Worm (Caenorhabditis elegans): ENCODE results near the gene ctbp-1.

Gene ctbp-1

ce11 chrX:5841060-5841642 lies 21.4 kb upstream of the ctbp-1 start, which contains the start of gene puf-9 (continued):
- TF ChIP-seq nhr-90 (tag; optimal IDR thresholded peaks at IDR 0.05) (peak; percentile 95), hrde-1 (tag; optimal IDR thresholded peaks at IDR 0.05; ENCODE audit: borderline replicate concordance) (no peak), Y53G8AR.9 (GFP tag; conservative IDR thresholded peaks at IDR 0.05) (peak; percentile 92), akir-1 (GFP tag; optimal IDR thresholded peaks at IDR 0.05) (peak; percentile 11), dox-1 (GFP tag; IDR thresholded peaks at IDR 0.05) (peak; percentile 95), nhr-120 (GFP tag; IDR thresholded peaks at IDR 0.05) (0 out of 2 replicates have a peak, but pooled peaks have one; percentile 25), snpc-4 (GFP tag; optimal IDR thresholded peaks at IDR 0.05) (peak; percentile 37), snpc-4 (tag; optimal IDR thresholded peaks at IDR 0.05) (peak; percentile 79 to 87 (median 82)), gei-17 (GFP tag; optimal IDR thresholded peaks at IDR 0.05) (peak; percentile 90), F10E7.11 (tag; optimal IDR thresholded peaks at IDR 0.05) (no peak), tbp1 (GFP tag; optimal IDR thresholded peaks at IDR 0.05) (peak; percentile 76), F49E8.2 (tag; optimal IDR thresholded peaks at IDR 0.05; ENCODE audit: insufficient read depth) (no peak), snpc-1.3 (tag; optimal IDR thresholded peaks at IDR 0.05; ENCODE audit: insufficient read depth) (no peak), C17E4.6 (GFP tag; IDR thresholded peaks at IDR 0.05) (peak; percentile 87), let-526 (GFP tag; IDR thresholded peaks at IDR 0.05) (peak; percentile 90), nhr-80 (tag; optimal IDR thresholded peaks at IDR 0.05) (peak; percentile 100), let-607 (tag; optimal IDR thresholded peaks at IDR 0.05) (peak; percentile 98 to 99), ceh-27 (GFP tag; optimal IDR thresholded peaks at IDR 0.05) (peak; percentile 99), nfya-1 (tag; optimal IDR thresholded peaks at IDR 0.05; ENCODE audit: borderline replicate concordance, insufficient read depth) (no peak), pha-4 (tag; optimal IDR thresholded peaks at IDR 0.05) (peak; percentile 98), bed-2 (GFP tag; IDR thresholded peaks at IDR 0.05) (peak; percentile 70; the same call in 1 of the 2 replicates), nhr-179 (tag; optimal IDR thresholded peaks at IDR 0.05) (no peak), sdz-38 (tag; optimal IDR thresholded peaks at IDR 0.05) (no peak), ztf-3 (GFP tag; optimal IDR thresholded peaks at IDR 0.05) (peak; percentile 89), Y56A3A.18 (GFP tag; IDR thresholded peaks at IDR 0.05) (peak; percentile 85), C06A6.2 (GFP tag; conservative IDR thresholded peaks at IDR 0.05) (peak; percentile 94), egl-18 (GFP tag; IDR thresholded peaks at IDR 0.05) (peak; percentile 82), F22D6.2 (tag; optimal IDR thresholded peaks at IDR 0.05) (peak; percentile 93), ceh-91 (GFP tag; IDR thresholded peaks at IDR 0.05) (no peak), lir-1 (GFP tag; conservative IDR thresholded peaks at IDR 0.05) (peak; percentile 95), rcor-1 (GFP tag; IDR thresholded peaks at IDR 0.05) (peak; percentile 83), Y53F4B.3 (GFP tag; IDR thresholded peaks at IDR 0.05) (0 out of 2 replicates have a peak, but pooled peaks have one; percentile 42), F52B5.7 (tag; optimal IDR thresholded peaks at IDR 0.05) (peak; percentile 68), ZK185.1 (tag; optimal IDR thresholded peaks at IDR 0.05; ENCODE audit: poor library complexity, severe bottlenecking) (peak; percentile 61), F55B11.4 (tag; optimal IDR thresholded peaks at IDR 0.05; ENCODE audit: borderline replicate concordance, insufficient read depth) (no peak), mel-28 (tag; optimal IDR thresholded peaks at IDR 0.05; ENCODE audit: borderline replicate concordance) (no peak), lin-26 (GFP tag; IDR thresholded peaks at IDR 0.05) (peak; percentile 90), ccch-3 (GFP tag; optimal IDR thresholded peaks at IDR 0.05) (no peak), snpc-3.4 (tag; optimal IDR thresholded peaks at IDR 0.05) (no peak)

All from whole organism, young adult.